Fruit fly (Drosophila melanogaster) whole organism, adult: ENCODE data around the gene Jhbp6.
A peak's percentile ranks its signal among the peaks of the same experiment; 100 is the strongest.

Source experiments
- CG11617 ChIP-seq: fragments of 200-800 bp; sonication (Bioruptor generic); optimal IDR thresholded peaks from 2 replicates; lab custom pipeline; 2017; ENCODE audit warnings: mild to moderate bottlenecking, missing biosample characterization, missing genetic modification reagents, missing genetic modification characterization
- CG12768 ChIP-seq: fragments of 200-800 bp; sonication (Bioruptor generic); optimal IDR thresholded peaks from 2 replicates; lab custom pipeline; 2017; ENCODE audit warnings: missing biosample characterization, missing genetic modification characterization, mild to moderate bottlenecking, moderate library complexity, missing genetic modification reagents
- CG14711 ChIP-seq: fragments of 200-800 bp; sonication (Bioruptor generic); optimal IDR thresholded peaks from 2 replicates; lab custom pipeline; 2018; ENCODE audit warnings: missing biosample characterization, mild to moderate bottlenecking, missing genetic modification characterization, moderate library complexity
- CG1620 ChIP-seq: fragments of 200-800 bp; sonication (Bioruptor generic); optimal IDR thresholded peaks from 2 replicates; lab custom pipeline; 2016; ENCODE audit warnings: missing biosample characterization, missing genetic modification characterization
- CG33017 ChIP-seq: fragments of 200-800 bp; sonication (Bioruptor generic); optimal IDR thresholded peaks from 2 replicates; lab custom pipeline; 2018; ENCODE audit warnings: missing biosample characterization, mild to moderate bottlenecking, missing genetic modification characterization, moderate library complexity
- CG5204 ChIP-seq: fragments of 200-800 bp; sonication (Bioruptor generic); optimal IDR thresholded peaks from 2 replicates; lab custom pipeline; 2016; ENCODE audit warnings: missing biosample characterization, missing genetic modification characterization
- CG7045 ChIP-seq: fragments of 200-800 bp; sonication (Bioruptor generic); optimal IDR thresholded peaks from 2 replicates; lab custom pipeline; 2017; ENCODE audit warnings: missing biosample characterization, mild to moderate bottlenecking, missing genetic modification characterization
- CG7101 ChIP-seq: fragments of 200-800 bp; sonication (Bioruptor generic); optimal IDR thresholded peaks from 2 replicates; lab custom pipeline; 2018; ENCODE audit warnings: missing biosample characterization, mild to moderate bottlenecking, missing genetic modification characterization, moderate library complexity
- Clk ChIP-seq: fragments of 200-800 bp; sonication (Bioruptor generic); optimal IDR thresholded peaks from 2 replicates; lab custom pipeline; 2017; ENCODE audit warnings: missing biosample characterization, missing genetic modification characterization
- Crg-1 ChIP-seq: fragments of 200-800 bp; sonication (Bioruptor generic); optimal IDR thresholded peaks from 2 replicates; lab custom pipeline; 2016; ENCODE audit warnings: missing biosample characterization, missing genetic modification characterization
- Hr96 ChIP-seq: fragments of 200-800 bp; sonication (Bioruptor generic); optimal IDR thresholded peaks from 2 replicates; lab custom pipeline; 2016; ENCODE audit warnings: missing biosample characterization, missing genetic modification characterization
- Mnt ChIP-seq: fragments of 200-800 bp; sonication (Bioruptor generic); optimal IDR thresholded peaks from 2 replicates; lab custom pipeline; 2016; ENCODE audit warnings: missing biosample characterization, mild to moderate bottlenecking, missing genetic modification characterization
- bab1 ChIP-seq: fragments of 200-800 bp; sonication (Bioruptor generic); optimal IDR thresholded peaks from 3 replicates; lab custom pipeline; 2019; ENCODE audit warnings: missing biosample characterization, mild to moderate bottlenecking, missing genetic modification characterization, moderate library complexity
- cic ChIP-seq: fragments of 200-800 bp; sonication (Bioruptor generic); optimal IDR thresholded peaks from 2 replicates; lab custom pipeline; 2017; ENCODE audit warnings: missing biosample characterization, mild to moderate bottlenecking, missing genetic modification characterization, moderate library complexity
- cnc ChIP-seq, 2 experiments: fragments of >200 bp; optimal IDR thresholded peaks; 2 replicates each; lab custom pipeline; 2017
- kay ChIP-seq: fragments of 200-800 bp; sonication (Bioruptor generic); peaks from one replicate; lab custom pipeline; 2016; ENCODE audit warnings: missing biosample characterization, missing genetic modification characterization, borderline replicate concordance
- ovo ChIP-seq: fragments of 200-800 bp; sonication (Bioruptor generic); optimal IDR thresholded peaks from 2 replicates; lab custom pipeline; 2016; ENCODE audit warnings: missing biosample characterization, missing genetic modification characterization
- pad ChIP-seq: fragments of 200-800 bp; sonication (Bioruptor generic); optimal IDR thresholded peaks from 3 replicates; lab custom pipeline; 2017; ENCODE audit warnings: missing biosample characterization, missing genetic modification characterization, mild to moderate bottlenecking, moderate library complexity, missing genetic modification reagents
- tj ChIP-seq: fragments of 200-800 bp; sonication (Bioruptor generic); optimal IDR thresholded peaks from 3 replicates; lab custom pipeline; 2017; ENCODE audit warnings: missing biosample characterization, mild to moderate bottlenecking, missing genetic modification characterization, moderate library complexity
- toe ChIP-seq: fragments of 200-800 bp; sonication (Bioruptor generic); optimal IDR thresholded peaks from 2 replicates; lab custom pipeline; 2016; ENCODE audit warnings: missing biosample characterization, missing genetic modification characterization

Jhbp6 gene

DNA sequence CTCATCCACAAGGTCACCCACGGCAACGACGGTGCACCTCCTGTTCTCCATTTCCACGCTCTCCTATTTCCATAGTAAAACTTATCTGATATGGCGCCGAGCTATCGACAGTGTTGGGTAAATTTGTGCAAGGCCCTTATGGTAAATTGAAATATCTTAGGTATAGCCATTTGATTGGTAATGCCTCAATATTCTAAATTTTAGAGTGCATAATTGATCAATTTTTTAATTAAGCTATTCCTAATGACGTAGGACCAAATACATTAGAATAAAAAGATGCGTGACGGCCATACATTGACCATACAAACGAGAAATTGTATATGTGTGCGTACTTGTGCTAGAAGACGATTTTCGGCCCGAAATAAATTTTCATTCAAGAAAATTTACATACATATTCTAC lies 52.2 kb downstream of the Jhbp6 start, which contains the start of gene CG14451:
CG14451 (minus strand) TSS at position 101 of the 400 bp plus-strand sequence.
- TF ChIP-seq Clk (GFP tag; lab: Kevin White, UChicago) (no peak), CG11617 (GFP tag; lab: Kevin White, UChicago) (no peak), Crg-1 (GFP tag; lab: Kevin White, UChicago) (no peak), CG12768 (no peak), pad (GFP tag; lab: Kevin White, UChicago) (no peak), Hr96 (GFP tag; lab: Kevin White, UChicago) (no peak), CG7101 (tag; lab: Kevin White, UChicago) (no peak), ovo (GFP tag; lab: Kevin White, UChicago) (no peak), CG7045 (GFP tag; lab: Kevin White, UChicago) (no peak), kay (GFP tag; lab: Kevin White, UChicago) (no peak), tj (GFP tag; lab: Kevin White, UChicago) (no peak), CG33017 (no peak), Mnt (GFP tag; lab: Kevin White, UChicago) (no peak), CG14711 (no peak), CG5204 (no peak), toe (GFP tag; lab: Kevin White, UChicago) (no peak), bab1 (GFP tag; lab: Kevin White, UChicago) (no peak), cic (GFP tag; lab: Kevin White, UChicago) (no peak), CG1620 (GFP tag; lab: Kevin White, UChicago) (no peak), cnc (optimal IDR thresholded peaks at IDR 0.05; lab: Kevin White, UChicago) (no peak)

dm6 chr3L:22724046-22724771 lies 54.5 kb downstream of the Jhbp6 start:
- TF ChIP-seq CG1620 (GFP tag; lab: Kevin White, UChicago), result no peak
- peak; percentile 78 for TF ChIP-seq tj (GFP tag; lab: Kevin White, UChicago)
- no peak for TF ChIP-seq bab1 (GFP tag; lab: Kevin White, UChicago)
- TF ChIP-seq CG33017, result no peak

dm6 chr3L:22727739-22728335 lies 58.1 kb downstream of the Jhbp6 start, which contains the start of the genes CG14450 and CG11367:
Gene CG14450, minus strand, starts transcription at chr3L:22727789.
Gene CG11367, plus strand, starts transcription at chr3L:22728111.
- TF ChIP-seq Crg-1 (GFP tag; lab: Kevin White, UChicago) (no peak), CG1620 (GFP tag; lab: Kevin White, UChicago) (no peak), CG7101 (tag; lab: Kevin White, UChicago) (no peak), Hr96 (GFP tag; lab: Kevin White, UChicago) (no peak), Mnt (GFP tag; lab: Kevin White, UChicago) (no peak), pad (GFP tag; lab: Kevin White, UChicago) (no peak), CG14711 (peak; percentile 26), CG5204 (peak; percentile 15), CG7045 (GFP tag; lab: Kevin White, UChicago) (no peak), tj (GFP tag; lab: Kevin White, UChicago) (no peak), Clk (GFP tag; lab: Kevin White, UChicago) (no peak), kay (GFP tag; lab: Kevin White, UChicago) (no peak), CG12768 (peak; percentile 19), bab1 (GFP tag; lab: Kevin White, UChicago) (peak; percentile 34), CG33017 (peak; percentile 19), ovo (GFP tag; lab: Kevin White, UChicago) (peak; percentile 16), cnc (optimal IDR thresholded peaks at IDR 0.05; lab: Kevin White, UChicago) (no peak), cic (GFP tag; lab: Kevin White, UChicago) (peak; percentile 40), CG11617 (GFP tag; lab: Kevin White, UChicago) (peak; percentile 2), toe (GFP tag; lab: Kevin White, UChicago) (no peak)

- peak; percentile 71 for TF ChIP-seq kay (GFP tag; lab: Kevin White, UChicago)
- no peak for TF ChIP-seq ovo (GFP tag; lab: Kevin White, UChicago)
- TF ChIP-seq toe (GFP tag; lab: Kevin White, UChicago), result no peak
- TF ChIP-seq cic (GFP tag; lab: Kevin White, UChicago), result no peak
- TF ChIP-seq CG1620 (GFP tag; lab: Kevin White, UChicago), result no peak
Measured at dm6 chr3L:22729466-22729865, 59.7 kb downstream of the Jhbp6 start, which contains the start of gene CG32454. Gene CG32454, plus strand, starts transcription at chr3L:22729766.
